Worm (Caenorhabditis elegans) whole organism, mixed stage, embryonic: ENCODE results near the gene srj-57.

Experiments
- M03D4.4 ChIP-seq: sonication (generic microtip); optimal IDR thresholded peaks from 2 replicates; lab custom pipeline; 2017; ENCODE audit warnings: mild to moderate bottlenecking, missing genetic modification characterization, missing compliant biosample characterization
- blmp-1 ChIP-seq: fragments of 150-350 bp; optimal IDR thresholded peaks from 2 replicates; lab custom pipeline; 2014; ENCODE audit warnings: missing biosample characterization, missing genetic modification characterization
- ces-1 ChIP-seq: fragments of 150-350 bp; optimal IDR thresholded peaks from 2 replicates; lab custom pipeline; 2014; ENCODE audit warnings: missing biosample characterization, missing genetic modification reagents, missing genetic modification characterization
- elt-1 ChIP-seq: sonication (generic microtip); optimal IDR thresholded peaks from 2 replicates; lab custom pipeline; 2017; ENCODE audit warnings: missing genetic modification characterization, mild to moderate bottlenecking, missing compliant biosample characterization, antibody characterized with exemption, moderate library complexity, borderline replicate concordance; ENCODE audit not compliant: insufficient read depth
- flh-1 ChIP-seq: fragments of 200-800 bp; sonication (Bioruptor generic); optimal IDR thresholded peaks from 2 replicates; lab custom pipeline; 2018; ENCODE audit warnings: mild to moderate bottlenecking, missing genetic modification characterization, moderate library complexity, missing compliant biosample characterization
- ham-2 ChIP-seq: fragments of 200-800 bp; sonication (Bioruptor generic); optimal IDR thresholded peaks from 2 replicates; lab custom pipeline; 2018; ENCODE audit warnings: mild to moderate bottlenecking, missing genetic modification characterization, missing compliant biosample characterization
- lin-13 ChIP-seq: fragments of 150-350 bp; optimal IDR thresholded peaks from 2 replicates; lab custom pipeline; 2014; ENCODE audit warnings: missing biosample characterization, missing genetic modification characterization
- nhr-12 ChIP-seq: fragments of 150-350 bp; optimal IDR thresholded peaks from 2 replicates; lab custom pipeline; 2014; ENCODE audit warnings: missing biosample characterization, missing genetic modification characterization
- nhr-237 ChIP-seq: fragments of 150-350 bp; optimal IDR thresholded peaks from 2 replicates; lab custom pipeline; 2014; ENCODE audit warnings: missing biosample characterization, missing genetic modification characterization
- nhr-76 ChIP-seq: sonication (generic microtip); optimal IDR thresholded peaks from 2 replicates; lab custom pipeline; 2017; ENCODE audit warnings: missing biosample characterization, missing genetic modification characterization
- snpc-4 ChIP-seq: fragments of 150-350 bp; optimal IDR thresholded peaks from 2 replicates; lab custom pipeline; 2014; ENCODE audit warnings: missing biosample characterization, missing genetic modification characterization
- unc-62 ChIP-seq: fragments of 150-350 bp; optimal IDR thresholded peaks from 2 replicates; lab custom pipeline; 2014; ENCODE audit warnings: missing biosample characterization, missing genetic modification reagents, missing genetic modification characterization
- ztf-11 ChIP-seq: fragments of 150-350 bp; optimal IDR thresholded peaks from 2 replicates; lab custom pipeline; 2014; ENCODE audit warnings: missing biosample characterization, missing genetic modification characterization

DNA sequence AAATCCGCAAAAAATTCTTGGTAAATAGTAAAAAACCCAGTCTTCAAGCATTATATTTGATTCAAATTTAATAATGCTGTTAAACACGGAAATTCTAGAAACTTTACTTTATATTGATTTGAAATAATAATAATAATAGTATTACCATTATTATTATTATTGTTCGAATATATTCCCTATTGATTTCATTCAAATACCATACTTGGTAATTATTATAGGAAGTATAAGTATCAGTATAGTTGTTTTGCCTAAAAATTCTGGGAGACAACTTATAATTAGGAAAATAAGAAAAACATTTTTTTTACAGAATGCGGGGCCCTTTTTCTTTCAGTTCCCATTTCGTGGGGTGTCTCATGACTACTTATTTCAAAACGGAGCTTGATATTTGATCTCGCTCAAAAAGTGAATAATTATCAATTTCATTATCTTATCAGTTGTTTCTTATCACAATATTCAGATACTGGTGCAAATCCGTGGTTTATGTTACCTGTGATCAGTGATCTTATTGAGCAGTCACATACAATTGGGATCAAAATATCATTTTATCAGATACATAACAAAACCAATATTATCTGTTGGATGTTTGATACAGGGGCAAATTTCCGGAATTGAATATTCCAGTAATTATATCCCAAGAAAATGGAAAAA lies 7.0 kb downstream of the srj-57 start, which contains the start of gene srj-49:
- TF ChIP-seq M03D4.4 (tag; lab: Kevin White, UChicago) (no peak), ztf-11 (tag; lab: Kevin White, UChicago) (no peak), nhr-12 (tag; lab: Kevin White, UChicago) (no peak), ham-2 (GFP tag; lab: Kevin White, UChicago) (no peak), nhr-237 (tag; lab: Kevin White, UChicago) (no peak), lin-13 (tag; lab: Kevin White, UChicago) (no peak), ces-1 (GFP tag; lab: Kevin White, UChicago) (no peak), nhr-76 (tag; lab: Kevin White, UChicago) (no peak), flh-1 (no peak), blmp-1 (no peak), elt-1 (tag; lab: Kevin White, UChicago) (no peak), unc-62 (GFP tag; lab: Kevin White, UChicago) (no peak), snpc-4 (no peak)
